Fruit fly (Drosophila melanogaster): ENCODE results near the gene RhoGAP93B.

RhoGAP93B gene

dm6 chr3R:21130050-21130449 lies 32.4 kb upstream of the RhoGAP93B start, which contains the start of gene Ice2:
Gene Ice2 (plus strand): TSS chr3R:21130216.
- no peak for TF ChIP-seq CG34367 (tag; optimal IDR thresholded peaks at IDR 0.05)
- TF ChIP-seq gl (tag; optimal IDR thresholded peaks at IDR 0.05) = no peak
- no peak for TF ChIP-seq CG32121 (GFP tag; IDR thresholded peaks at IDR 0.05)
- no peak for TF ChIP-seq CG12605 (GFP tag; IDR thresholded peaks at IDR 0.05)
- TF ChIP-seq CG8159 (tag; optimal IDR thresholded peaks at IDR 0.05) = no peak
- no peak for TF ChIP-seq Pif1B (GFP tag; optimal IDR thresholded peaks at IDR 0.05)
- no peak for TF ChIP-seq rn (GFP tag; IDR thresholded peaks at IDR 0.05)
- no peak for TF ChIP-seq CG8301 (tag; optimal IDR thresholded peaks at IDR 0.05)
- no peak for TF ChIP-seq CG17806 (tag; optimal IDR thresholded peaks at IDR 0.05)
- TF ChIP-seq Pif1A (GFP tag; optimal IDR thresholded peaks at IDR 0.05) = no peak
- TF ChIP-seq CG4496 (GFP tag; IDR thresholded peaks at IDR 0.05) = no peak
- TF ChIP-seq D1 (tag; optimal IDR thresholded peaks at IDR 0.05) = no peak
- no peak for TF ChIP-seq CG9948 (tag; optimal IDR thresholded peaks at IDR 0.05)
- no peak for TF ChIP-seq fd96Ca (GFP tag; IDR thresholded peaks at IDR 0.05)
- TF ChIP-seq Ets98B (GFP tag; IDR thresholded peaks at IDR 0.05) = no peak
- no peak for TF ChIP-seq CG14655 (GFP tag; optimal IDR thresholded peaks at IDR 0.05)

dm6 chr3R:21129617-21130016 lies 32.0 kb upstream of the RhoGAP93B start, which contains the start of gene Obp93a:
Gene Obp93a (minus strand): TSS chr3R:21129717.
- TF ChIP-seq fd96Ca (GFP tag; IDR thresholded peaks at IDR 0.05) (no peak), CG4496 (GFP tag; IDR thresholded peaks at IDR 0.05) (no peak), Snoo (tag; optimal IDR thresholded peaks at IDR 0.05) (no peak), D1 (tag; optimal IDR thresholded peaks at IDR 0.05) (no peak), CG14655 (GFP tag; optimal IDR thresholded peaks at IDR 0.05) (no peak), Pif1A (GFP tag; optimal IDR thresholded peaks at IDR 0.05) (no peak), CG13204 (GFP tag; optimal IDR thresholded peaks at IDR 0.05) (no peak), rn (GFP tag; IDR thresholded peaks at IDR 0.05) (no peak), CG32121 (GFP tag; IDR thresholded peaks at IDR 0.05) (no peak), EcR (GFP tag; optimal IDR thresholded peaks at IDR 0.05) (no peak)

- TF ChIP-seq fd96Ca (GFP tag; IDR thresholded peaks at IDR 0.05) (peak; percentile 12; the same call in 1 of the 3 replicates), CG34367 (tag; optimal IDR thresholded peaks at IDR 0.05) (no peak), Ets98B (GFP tag; IDR thresholded peaks at IDR 0.05) (peak; percentile 34; the same call in 1 of the 2 replicates), rn (GFP tag; IDR thresholded peaks at IDR 0.05) (no peak), CG32121 (GFP tag; IDR thresholded peaks at IDR 0.05) (peak; percentile 27; the same call in 1 of the 2 replicates), CG15710 (tag; optimal IDR thresholded peaks at IDR 0.05) (peak; percentile 13), Snoo (tag; optimal IDR thresholded peaks at IDR 0.05) (peak; percentile 53), CG8301 (tag; optimal IDR thresholded peaks at IDR 0.05) (no peak), CG8159 (tag; optimal IDR thresholded peaks at IDR 0.05) (no peak), CG12605 (GFP tag; IDR thresholded peaks at IDR 0.05) (no peak), D1 (tag; optimal IDR thresholded peaks at IDR 0.05) (no peak), CG17806 (tag; optimal IDR thresholded peaks at IDR 0.05) (no peak), EcR (GFP tag; optimal IDR thresholded peaks at IDR 0.05) (no peak), CG4496 (GFP tag; IDR thresholded peaks at IDR 0.05) (peak; percentile 77; the same call in 2 of the 3 replicates)
Observed at dm6 chr3R:21127352-21127985, 29.8 kb upstream of the RhoGAP93B start, which contains the start of the genes slmb and CG5793. Gene slmb (minus strand): TSS chr3R:21127485. Gene CG5793 (plus strand): TSS chr3R:21127573.

dm6 chr3R:21126673-21127284 lies 29.2 kb upstream of the RhoGAP93B start:
- TF ChIP-seq Ets98B (GFP tag; IDR thresholded peaks at IDR 0.05) (no peak), CG34367 (tag; optimal IDR thresholded peaks at IDR 0.05) (no peak), EcR (GFP tag; optimal IDR thresholded peaks at IDR 0.05) (peak; percentile 66), CG17806 (tag; optimal IDR thresholded peaks at IDR 0.05) (no peak), CG32121 (GFP tag; IDR thresholded peaks at IDR 0.05) (no peak), CG14655 (GFP tag; optimal IDR thresholded peaks at IDR 0.05) (no peak)

- TF ChIP-seq CG12605 (GFP tag; IDR thresholded peaks at IDR 0.05) (no peak), EcR (GFP tag; optimal IDR thresholded peaks at IDR 0.05) (peak; percentile 96), Ets98B (GFP tag; IDR thresholded peaks at IDR 0.05) (no peak)
Observed at dm6 chr3R:21124225-21124624, 26.6 kb upstream of the RhoGAP93B start.

dm6 chr3R:21118784-21119183 lies 21.2 kb upstream of the RhoGAP93B start, which contains the start of gene Bdbt:
Gene Bdbt (minus strand): TSS chr3R:21118856.
- TF ChIP-seq Snoo (tag; optimal IDR thresholded peaks at IDR 0.05) = peak; percentile 5
- TF ChIP-seq CG13204 (GFP tag; optimal IDR thresholded peaks at IDR 0.05) = no peak
- 0 out of 3 replicates have a peak, but pooled peaks have one; percentile 47 for TF ChIP-seq CG4496 (GFP tag; IDR thresholded peaks at IDR 0.05)
- TF ChIP-seq CG14655 (GFP tag; optimal IDR thresholded peaks at IDR 0.05) = no peak
- TF ChIP-seq CG9948 (tag; optimal IDR thresholded peaks at IDR 0.05) = peak; percentile 20
- TF ChIP-seq Pif1A (GFP tag; optimal IDR thresholded peaks at IDR 0.05) = no peak
- no peak for TF ChIP-seq CG10348 (GFP tag; IDR thresholded peaks at IDR 0.05)
- no peak for TF ChIP-seq CG32121 (GFP tag; IDR thresholded peaks at IDR 0.05)
- TF ChIP-seq CG15710 (tag; optimal IDR thresholded peaks at IDR 0.05) = peak; percentile 9
- TF ChIP-seq CG17806 (tag; optimal IDR thresholded peaks at IDR 0.05) = peak; percentile 45
- TF ChIP-seq CG8159 (tag; optimal IDR thresholded peaks at IDR 0.05) = no peak
- TF ChIP-seq CG8301 (tag; optimal IDR thresholded peaks at IDR 0.05) = peak; percentile 43
- TF ChIP-seq D1 (tag; optimal IDR thresholded peaks at IDR 0.05) = no peak
- TF ChIP-seq CG34367 (tag; optimal IDR thresholded peaks at IDR 0.05) = no peak
- peak; percentile 44 for TF ChIP-seq Ets98B (GFP tag; IDR thresholded peaks at IDR 0.05)
- TF ChIP-seq gl (tag; optimal IDR thresholded peaks at IDR 0.05) = no peak
- TF ChIP-seq CG12605 (GFP tag; IDR thresholded peaks at IDR 0.05) = no peak; the same call in 1 of the 2 replicates
- no peak for TF ChIP-seq Pif1B (GFP tag; optimal IDR thresholded peaks at IDR 0.05)

Data from whole organism, pupa.